Worm (Caenorhabditis elegans) whole organism, L3 larva: ENCODE data around the gene ttll-5.

Experiments
- ceh-82 ChIP-seq: fragments of 150-350 bp; optimal IDR thresholded peaks from 2 replicates; lab custom pipeline; 2014; ENCODE audit warnings: missing biosample characterization, missing genetic modification characterization
- elt-1 ChIP-seq: fragments of 150-350 bp; optimal IDR thresholded peaks from 2 replicates; lab custom pipeline; 2014; ENCODE audit warnings: missing biosample characterization, missing genetic modification characterization
- fkh-10 ChIP-seq: sonication (generic microtip); optimal IDR thresholded peaks from 2 replicates; lab custom pipeline; 2017; ENCODE audit warnings: missing biosample characterization, missing genetic modification reagents, missing genetic modification characterization
- jun-1 ChIP-seq: fragments of 150-350 bp; optimal IDR thresholded peaks from 2 replicates; lab custom pipeline; 2014; ENCODE audit warnings: missing biosample characterization, missing genetic modification reagents, missing genetic modification characterization
- lin-39 ChIP-seq: fragments of 150-350 bp; optimal IDR thresholded peaks from 2 replicates; lab custom pipeline; 2018; ENCODE audit warnings: missing biosample characterization, missing genetic modification reagents, missing genetic modification characterization
- mdl-1 ChIP-seq: fragments of 150-350 bp; optimal IDR thresholded peaks from 2 replicates; lab custom pipeline; 2014; ENCODE audit warnings: missing biosample characterization, missing genetic modification characterization
- nhr-28 ChIP-seq: fragments of 150-350 bp; optimal IDR thresholded peaks from 2 replicates; lab custom pipeline; 2014; ENCODE audit warnings: missing biosample characterization, missing genetic modification characterization
- pqm-1 ChIP-seq: fragments of 150-350 bp; optimal IDR thresholded peaks from 2 replicates; lab custom pipeline; 2017; ENCODE audit warnings: missing biosample characterization, missing genetic modification characterization, inconsistent platforms
- unc-62 ChIP-seq: fragments of 150-350 bp; sonication (generic microtip); optimal IDR thresholded peaks from 4 replicates; lab custom pipeline; 2014; ENCODE audit warnings: missing biosample characterization, missing genetic modification reagents, missing genetic modification characterization
- zag-1 ChIP-seq: fragments of 150-350 bp; optimal IDR thresholded peaks from 2 replicates; lab custom pipeline; 2014; ENCODE audit warnings: missing biosample characterization, missing genetic modification characterization
- ztf-11 ChIP-seq: fragments of 150-350 bp; optimal IDR thresholded peaks from 2 replicates; lab custom pipeline; 2014; ENCODE audit warnings: missing biosample characterization, missing genetic modification characterization

- TF ChIP-seq zag-1 (tag; lab: Kevin White, UChicago), result no peak
- TF ChIP-seq unc-62 (GFP tag; lab: Kevin White, UChicago), result no peak
- TF ChIP-seq nhr-28 (tag; lab: Kevin White, UChicago), result no peak
- TF ChIP-seq elt-1 (tag; lab: Kevin White, UChicago), result no peak
- TF ChIP-seq ztf-11 (tag; lab: Kevin White, UChicago), result no peak
- no peak for TF ChIP-seq fkh-10
- no peak for TF ChIP-seq lin-39 (tag; lab: Kevin White, UChicago)
- TF ChIP-seq jun-1, result no peak
- TF ChIP-seq ceh-82, result no peak
- no peak for TF ChIP-seq mdl-1
- no peak for TF ChIP-seq pqm-1 (tag; lab: Kevin White, UChicago)
Measured at ce11 chrV:11546795-11547194, 37.9 kb downstream of the ttll-5 start, which contains the start of gene F38B7.11.
